Fruit fly (Drosophila melanogaster): ENCODE data around the gene CG43165.

DNA sequence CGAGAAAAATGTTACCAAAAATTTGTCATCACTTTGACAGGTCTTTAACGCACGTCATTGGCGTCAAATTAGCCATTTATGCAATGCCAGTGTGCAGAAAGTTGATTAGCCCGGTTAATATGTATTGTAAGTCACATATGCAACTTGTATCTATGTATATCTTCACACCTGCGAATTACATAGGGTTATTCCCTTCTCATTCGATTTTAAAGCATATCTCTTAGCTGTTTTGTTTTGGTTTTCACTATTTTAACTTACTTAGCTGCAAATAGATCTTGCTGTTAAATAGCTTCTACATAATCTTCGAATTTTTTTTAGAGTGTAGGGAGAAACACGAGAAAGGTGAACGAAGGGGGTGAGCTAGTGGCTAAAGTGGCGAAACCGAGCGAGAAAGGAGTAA, 36.2 kb upstream of the CG43165 start:
- TF ChIP-seq Met (GFP tag; optimal IDR thresholded peaks at IDR 0.05): no peak
- TF ChIP-seq Sox102F (GFP tag; optimal IDR thresholded peaks at IDR 0.05): no peak
- TF ChIP-seq Blimp-1 (GFP tag; optimal IDR thresholded peaks at IDR 0.05): no peak
- TF ChIP-seq CG8632 (GFP tag; optimal IDR thresholded peaks at IDR 0.05): no peak
- no peak for TF ChIP-seq Gug (GFP tag; IDR thresholded peaks at IDR 0.05)
